Worm (Caenorhabditis elegans) whole organism, L2 larva: ENCODE measurements around the gene prp-39.

Experiments used
- C34F6.9 ChIP-seq: fragments of 150-350 bp; optimal IDR thresholded peaks from 2 replicates; lab custom pipeline; 2014; ENCODE audit warnings: missing biosample characterization, missing genetic modification characterization
- F13H6.1 ChIP-seq: sonication (generic microtip); optimal IDR thresholded peaks from 2 replicates; lab custom pipeline; 2016; ENCODE audit warnings: missing genetic modification characterization, missing compliant biosample characterization
- R02D3.7 ChIP-seq: fragments of 150-350 bp; optimal IDR thresholded peaks from 2 replicates; lab custom pipeline; 2014; ENCODE audit warnings: missing biosample characterization, missing genetic modification characterization
- Y55F3AM.14 ChIP-seq: fragments of 200-800 bp; sonication (Bioruptor generic); optimal IDR thresholded peaks from 2 replicates; lab custom pipeline; 2018; ENCODE audit warnings: mild to moderate bottlenecking, missing genetic modification characterization, missing compliant biosample characterization
- alr-1 ChIP-seq: fragments of 150-350 bp; optimal IDR thresholded peaks from 2 replicates; lab custom pipeline; 2014; ENCODE audit warnings: missing biosample characterization, missing genetic modification characterization
- aly-2 ChIP-seq: fragments of 150-350 bp; optimal IDR thresholded peaks from 2 replicates; lab custom pipeline; 2014; ENCODE audit warnings: missing biosample characterization, missing genetic modification characterization
- ama-1 ChIP-seq: fragments of 150-350 bp; optimal IDR thresholded peaks from 2 replicates; lab custom pipeline; 2018; ENCODE audit warnings: inconsistent platforms
- ceh-16 ChIP-seq: fragments of 150-350 bp; optimal IDR thresholded peaks from 2 replicates; lab custom pipeline; 2014; ENCODE audit warnings: missing biosample characterization, missing genetic modification characterization
- ceh-82 ChIP-seq: fragments of 150-350 bp; optimal IDR thresholded peaks from 2 replicates; lab custom pipeline; 2014; ENCODE audit warnings: missing biosample characterization, missing genetic modification characterization
- crh-2 ChIP-seq: sonication (generic microtip); optimal IDR thresholded peaks from 2 replicates; lab custom pipeline; 2017; ENCODE audit warnings: missing biosample characterization, missing genetic modification characterization
- dmd-4 ChIP-seq: sonication (generic microtip); optimal IDR thresholded peaks from 2 replicates; lab custom pipeline; 2017; ENCODE audit warnings: missing biosample characterization, missing genetic modification characterization
- elt-1 ChIP-seq: fragments of 150-350 bp; optimal IDR thresholded peaks from 2 replicates; lab custom pipeline; 2014; ENCODE audit warnings: missing biosample characterization, missing genetic modification characterization
- elt-3 ChIP-seq: sonication (generic microtip); optimal IDR thresholded peaks from 2 replicates; lab custom pipeline; 2017; ENCODE audit warnings: missing biosample characterization, missing genetic modification characterization
- fos-1 ChIP-seq: fragments of 150-350 bp; optimal IDR thresholded peaks from 2 replicates; lab custom pipeline; 2014; ENCODE audit warnings: missing biosample characterization, missing genetic modification characterization
- lin-11 ChIP-seq: fragments of 150-350 bp; sonication (generic microtip); optimal IDR thresholded peaks from 2 replicates; lab custom pipeline; 2014; ENCODE audit warnings: missing biosample characterization, missing genetic modification characterization, inconsistent platforms, mixed read lengths
- lin-39 ChIP-seq: fragments of 150-350 bp; optimal IDR thresholded peaks from 2 replicates; lab custom pipeline; 2014; ENCODE audit warnings: missing biosample characterization, missing genetic modification reagents, missing genetic modification characterization
- mab-5 ChIP-seq: fragments of 150-350 bp; optimal IDR thresholded peaks from 2 replicates; lab custom pipeline; 2014; ENCODE audit warnings: missing biosample characterization, missing genetic modification characterization
- mbf-1 ChIP-seq: sonication (generic microtip); optimal IDR thresholded peaks from 2 replicates; lab custom pipeline; 2017; ENCODE audit warnings: missing biosample characterization, missing genetic modification characterization
- mdl-1 ChIP-seq, 2 experiments: fragments of 150-350 bp in 1 of 2; sonication (generic microtip) in 1 of 2; optimal IDR thresholded peaks; 2 replicates each; lab custom pipeline; 2017; ENCODE audit warnings: missing biosample characterization in 2 of 2, missing genetic modification characterization in 2 of 2
- nhr-10 ChIP-seq: sonication (generic microtip); optimal IDR thresholded peaks from 2 replicates; lab custom pipeline; 2017; ENCODE audit warnings: missing biosample characterization, missing genetic modification characterization
- nhr-11 ChIP-seq: fragments of 150-350 bp; optimal IDR thresholded peaks from 2 replicates; lab custom pipeline; 2014; ENCODE audit warnings: missing biosample characterization, missing genetic modification characterization
- nhr-129 ChIP-seq: fragments of 150-350 bp; optimal IDR thresholded peaks from 2 replicates; lab custom pipeline; 2014; ENCODE audit warnings: missing biosample characterization, missing genetic modification characterization
- nhr-21 ChIP-seq: fragments of 150-350 bp; optimal IDR thresholded peaks from 2 replicates; lab custom pipeline; 2014; ENCODE audit warnings: missing biosample characterization, missing genetic modification characterization
- nhr-6 ChIP-seq: fragments of 150-350 bp; optimal IDR thresholded peaks from 2 replicates; lab custom pipeline; 2014; ENCODE audit warnings: missing biosample characterization, missing genetic modification characterization
- nhr-77 ChIP-seq: fragments of 150-350 bp; optimal IDR thresholded peaks from 2 replicates; lab custom pipeline; 2014; ENCODE audit warnings: missing biosample characterization, missing genetic modification characterization
- peb-1 ChIP-seq: fragments of 150-350 bp; optimal IDR thresholded peaks from 2 replicates; lab custom pipeline; 2014; ENCODE audit warnings: missing biosample characterization, missing genetic modification characterization
- sem-4 ChIP-seq: fragments of 150-350 bp; optimal IDR thresholded peaks from 2 replicates; lab custom pipeline; 2014; ENCODE audit warnings: missing biosample characterization, missing genetic modification reagents, missing genetic modification characterization
- skn-1 ChIP-seq: sonication (generic microtip); optimal IDR thresholded peaks from 2 replicates; lab custom pipeline; 2017; ENCODE audit warnings: missing biosample characterization, missing genetic modification characterization
- sma-9 ChIP-seq, 2 experiments: fragments of 150-350 bp in 1 of 2; sonication (generic microtip) in 1 of 2; optimal IDR thresholded peaks; 2 replicates each; lab custom pipeline; 2014 to 2016; ENCODE audit warnings: missing genetic modification characterization in 2 of 2, mild to moderate bottlenecking in 1 of 2, missing biosample characterization in 1 of 2, missing compliant biosample characterization in 1 of 2, missing genetic modification reagents in 1 of 2, moderate library complexity in 1 of 2
- snpc-4 ChIP-seq: fragments of 150-350 bp; optimal IDR thresholded peaks from 2 replicates; lab custom pipeline; 2014; ENCODE audit warnings: missing biosample characterization, missing genetic modification characterization
- zag-1 ChIP-seq: fragments of 150-350 bp; optimal IDR thresholded peaks from 2 replicates; lab custom pipeline; 2014; ENCODE audit warnings: missing biosample characterization, missing genetic modification characterization
- ztf-1 ChIP-seq: fragments of 200-800 bp; sonication (Bioruptor generic); conservative IDR thresholded peaks from 2 replicates; pipeline ENCODE4 v1.3.6; 2022; ENCODE audit warnings: missing genetic modification characterization, missing compliant biosample characterization
- ztf-4 ChIP-seq: fragments of 150-350 bp; optimal IDR thresholded peaks from 2 replicates; lab custom pipeline; 2014; ENCODE audit warnings: missing biosample characterization, missing genetic modification characterization

The prp-39 gene

DNA sequence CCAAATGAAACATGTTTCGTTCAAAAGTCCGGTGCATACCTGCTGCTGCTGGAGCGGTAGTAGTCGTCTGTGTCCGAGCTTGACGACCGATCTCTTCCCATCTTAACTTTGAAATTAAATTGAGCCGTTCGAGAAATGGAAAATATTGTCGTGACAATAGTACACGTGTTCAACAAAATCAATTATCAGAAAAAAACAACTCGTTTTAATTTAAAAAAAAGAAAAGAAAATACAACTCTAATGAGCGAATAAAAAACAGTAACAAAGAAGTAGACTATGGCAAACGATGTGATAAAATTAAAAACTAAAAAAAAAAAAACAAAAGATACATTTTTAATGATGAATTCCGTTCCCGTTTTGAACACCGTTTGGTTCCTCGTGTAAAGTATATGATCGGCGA is at the start of gene prp-39:
prp-39 (minus strand) TSS at position 101 of the 400 bp plus-strand sequence.
- TF ChIP-seq aly-2 = no peak
- no peak for TF ChIP-seq nhr-129 (tag; lab: Kevin White, UChicago)
- no peak for TF ChIP-seq ceh-82 (tag; lab: Kevin White, UChicago)
- TF ChIP-seq nhr-11 (tag; lab: Kevin White, UChicago) = no peak
- no peak for TF ChIP-seq fos-1 (tag; lab: Kevin White, UChicago)
- no peak for TF ChIP-seq crh-2 (tag; lab: Kevin White, UChicago)
- TF ChIP-seq elt-3 (tag; lab: Kevin White, UChicago) = no peak
- TF ChIP-seq, all 48 proteins: peak for 0

DNA sequence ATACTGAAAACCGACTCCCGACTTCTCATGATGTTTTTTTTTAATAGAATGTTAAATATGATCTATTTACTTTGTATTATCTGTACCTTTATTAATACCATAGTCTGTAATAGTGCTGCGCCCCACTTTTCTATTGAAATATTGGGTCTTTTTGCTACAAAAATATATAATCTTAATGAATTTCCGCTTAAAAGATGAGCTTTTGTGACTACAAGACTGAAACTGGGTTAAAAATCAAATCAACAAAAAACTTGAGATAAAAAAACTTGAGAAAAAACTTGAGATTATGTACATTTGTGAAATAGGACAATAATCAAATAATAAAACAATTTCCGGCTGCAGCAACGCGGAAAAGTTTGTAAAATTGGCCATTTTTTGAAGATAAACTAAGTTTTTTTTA is 48.4 kb upstream of the prp-39 start, which contains the start of gene K09H11.15:
K09H11.15 (minus strand) TSS at position 101 of the 400 bp plus-strand sequence.
- TF ChIP-seq lin-39 (no peak), nhr-77 (no peak), peb-1 (tag; lab: Kevin White, UChicago) (no peak), ztf-1 (GFP tag; lab: Robert Waterston, UW) (no peak), elt-1 (no peak), nhr-6 (tag; lab: Kevin White, UChicago) (no peak), lin-11 (tag; lab: Kevin White, UChicago) (no peak), Y55F3AM.14 (GFP tag; lab: Kevin White, UChicago) (no peak), zag-1 (tag; lab: Kevin White, UChicago) (no peak), nhr-21 (tag; lab: Kevin White, UChicago) (no peak), nhr-10 (tag; lab: Kevin White, UChicago) (no peak), elt-3 (tag; lab: Kevin White, UChicago) (no peak), ceh-16 (tag; lab: Kevin White, UChicago) (no peak), ztf-4 (tag; lab: Kevin White, UChicago) (no peak), mab-5 (tag; lab: Kevin White, UChicago) (no peak), crh-2 (tag; lab: Kevin White, UChicago) (no peak), snpc-4 (tag; lab: Kevin White, UChicago) (no peak), F13H6.1 (tag; lab: Kevin White, UChicago) (no peak), skn-1 (tag; lab: Kevin White, UChicago) (no peak)

DNA sequence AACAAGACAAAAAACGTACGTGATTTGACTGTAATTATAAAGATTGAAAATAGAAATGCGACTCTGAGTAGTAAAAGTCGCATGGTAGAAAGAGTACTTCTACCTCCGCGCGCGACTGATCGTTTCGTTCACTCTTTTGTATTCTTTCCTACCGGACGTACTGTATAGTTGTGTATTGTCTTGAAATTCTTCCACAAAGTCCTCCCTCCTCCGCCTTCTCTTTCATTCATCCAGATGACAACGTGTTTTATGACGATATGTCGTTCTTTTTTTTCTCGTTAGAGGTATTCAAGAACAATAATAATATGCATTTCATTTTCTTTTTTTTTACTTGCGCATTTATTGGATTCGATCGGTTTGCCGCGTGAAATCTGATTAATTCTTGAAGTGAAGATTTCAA is 44.0 kb upstream of the prp-39 start, which contains the start of gene K09H11.4:
K09H11.4 (minus strand) TSS at position 101 of the 400 bp plus-strand sequence.
- TF ChIP-seq ceh-82 (tag; lab: Kevin White, UChicago) = no peak
- no peak for TF ChIP-seq peb-1 (tag; lab: Kevin White, UChicago)
- no peak for TF ChIP-seq fos-1 (tag; lab: Kevin White, UChicago)
- TF ChIP-seq elt-1 = no peak
- no peak for TF ChIP-seq sem-4
- TF ChIP-seq ztf-1 (GFP tag; lab: Robert Waterston, UW) = no peak
- TF ChIP-seq lin-11 (tag; lab: Kevin White, UChicago) = no peak
- TF ChIP-seq mbf-1 (tag; lab: Kevin White, UChicago) = no peak
- no peak for TF ChIP-seq R02D3.7
- no peak for TF ChIP-seq sma-9 (GFP tag; optimal IDR thresholded peaks at IDR 0.05; lab: Kevin White, UChicago)
- TF ChIP-seq sma-9 (tag; optimal IDR thresholded peaks at IDR 0.05; lab: Kevin White, UChicago) = no peak
- TF ChIP-seq dmd-4 = no peak
- TF ChIP-seq ztf-4 (tag; lab: Kevin White, UChicago) = no peak
- no peak for TF ChIP-seq mdl-1 (tag; optimal IDR thresholded peaks at IDR 0.05; lab: Kevin White, UChicago)

DNA sequence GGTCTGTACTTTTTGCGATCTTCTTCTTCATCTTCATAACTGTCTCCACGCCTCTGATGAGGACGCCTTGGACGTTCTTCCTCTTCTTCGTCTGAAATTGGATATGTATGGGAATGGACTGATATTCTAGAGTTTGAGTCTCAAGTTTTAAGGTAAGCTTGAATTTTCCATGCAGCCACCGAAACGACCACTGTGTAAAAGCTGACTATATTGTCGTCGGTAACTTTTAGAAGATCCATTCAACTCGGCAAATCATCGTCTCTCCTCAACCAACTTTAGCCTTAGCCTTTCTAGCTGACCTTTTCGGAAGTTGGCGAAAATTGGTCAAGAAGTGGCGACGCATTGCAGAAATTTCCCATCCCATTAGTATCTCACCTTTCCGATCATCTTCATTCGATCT is 42.0 kb upstream of the prp-39 start:
- TF ChIP-seq lin-11 (tag; lab: Kevin White, UChicago) (no peak), C34F6.9 (no peak), F13H6.1 (tag; lab: Kevin White, UChicago) (no peak), sem-4 (no peak), skn-1 (tag; lab: Kevin White, UChicago) (no peak), elt-3 (tag; lab: Kevin White, UChicago) (no peak), nhr-10 (tag; lab: Kevin White, UChicago) (no peak)

DNA sequence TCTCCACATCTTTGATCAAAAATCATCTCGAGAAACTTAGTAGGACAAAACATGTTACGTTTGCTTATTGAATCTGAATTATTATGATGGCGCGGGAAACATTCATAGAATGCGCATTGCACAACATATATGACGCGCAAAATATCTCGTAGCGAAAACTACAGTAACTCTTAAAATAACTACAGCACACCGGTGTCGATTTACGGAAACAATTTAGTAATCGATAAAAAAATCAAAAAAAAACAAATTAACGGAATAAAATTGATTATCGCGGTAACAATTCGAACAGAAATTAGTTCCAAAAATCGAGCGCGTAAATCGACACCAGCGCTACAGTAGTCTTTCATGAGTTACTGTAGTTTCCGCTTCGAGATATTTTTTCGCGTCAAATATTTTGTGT is 39.7 kb upstream of the prp-39 start:
- TF ChIP-seq ztf-1 (GFP tag; lab: Robert Waterston, UW) (no peak), ama-1 (lab: Kevin White, UChicago) (no peak), dmd-4 (no peak), ztf-4 (tag; lab: Kevin White, UChicago) (no peak), alr-1 (tag; lab: Kevin White, UChicago) (no peak), R02D3.7 (no peak)
